Worm (Caenorhabditis elegans) whole organism, L3 larva: ENCODE measurements around the gene T23B7.3.

Experiments used
- ZK546.5 ChIP-seq: sonication (generic microtip); optimal IDR thresholded peaks from 2 replicates; lab custom pipeline; 2017; ENCODE audit warnings: missing biosample characterization, missing genetic modification characterization
- ama-1 ChIP-seq: fragments of 150-350 bp; optimal IDR thresholded peaks from 2 replicates; lab custom pipeline; 2018
- ceh-16 ChIP-seq: sonication (generic microtip); optimal IDR thresholded peaks from 2 replicates; lab custom pipeline; 2017; ENCODE audit warnings: missing biosample characterization, missing genetic modification characterization
- ceh-28 ChIP-seq: fragments of 150-350 bp; optimal IDR thresholded peaks from 2 replicates; lab custom pipeline; 2014; ENCODE audit warnings: missing biosample characterization, missing genetic modification reagents, missing genetic modification characterization
- ceh-82 ChIP-seq: fragments of 150-350 bp; optimal IDR thresholded peaks from 2 replicates; lab custom pipeline; 2014; ENCODE audit warnings: missing biosample characterization, missing genetic modification characterization
- ceh-9 ChIP-seq: sonication (generic microtip); optimal IDR thresholded peaks from 2 replicates; lab custom pipeline; 2018; ENCODE audit warnings: missing biosample characterization, missing genetic modification characterization
- daf-12 ChIP-seq: fragments of 150-350 bp; optimal IDR thresholded peaks from 2 replicates; lab custom pipeline; 2014; ENCODE audit warnings: missing biosample characterization, missing genetic modification reagents, missing genetic modification characterization
- egl-27 ChIP-seq: sonication (generic microtip); optimal IDR thresholded peaks from 4 replicates; lab custom pipeline; 2017; ENCODE audit warnings: missing biosample characterization, missing genetic modification reagents, missing genetic modification characterization
- egl-5 ChIP-seq: fragments of 150-350 bp; optimal IDR thresholded peaks from 2 replicates; lab custom pipeline; 2017; ENCODE audit warnings: missing biosample characterization, missing genetic modification reagents, missing genetic modification characterization, inconsistent platforms
- elt-1 ChIP-seq: fragments of 150-350 bp; optimal IDR thresholded peaks from 2 replicates; lab custom pipeline; 2014; ENCODE audit warnings: missing biosample characterization, missing genetic modification characterization
- elt-2 ChIP-seq: sonication (generic microtip); optimal IDR thresholded peaks from 2 replicates; lab custom pipeline; 2016; ENCODE audit warnings: missing genetic modification reagents, mild to moderate bottlenecking, missing genetic modification characterization, missing compliant biosample characterization
- elt-3 ChIP-seq, 3 experiments: fragments of 150-350 bp in 1 of 3; sonication (generic microtip) in 2 of 3; optimal IDR thresholded peaks; 2 replicates in 2 of 3; 4 replicates in 1 of 3; lab custom pipeline; 2014 to 2017; ENCODE audit warnings: missing biosample characterization in 3 of 3, missing genetic modification characterization in 3 of 3
- eor-1 ChIP-seq, 2 experiments: fragments of 150-350 bp; optimal IDR thresholded peaks; 2 replicates each; lab custom pipeline; 2014 to 2018; ENCODE audit warnings: missing biosample characterization in 2 of 2, missing genetic modification characterization in 2 of 2
- fkh-10 ChIP-seq: sonication (generic microtip); optimal IDR thresholded peaks from 2 replicates; lab custom pipeline; 2017; ENCODE audit warnings: missing biosample characterization, missing genetic modification reagents, missing genetic modification characterization
- fkh-2 ChIP-seq: fragments of 150-350 bp; optimal IDR thresholded peaks from 2 replicates; lab custom pipeline; 2014; ENCODE audit warnings: missing biosample characterization, missing genetic modification reagents, missing genetic modification characterization
- fos-1 ChIP-seq: fragments of 150-350 bp; optimal IDR thresholded peaks from 2 replicates; lab custom pipeline; 2014; ENCODE audit warnings: missing biosample characterization, missing genetic modification characterization
- jun-1 ChIP-seq: fragments of 150-350 bp; optimal IDR thresholded peaks from 2 replicates; lab custom pipeline; 2014; ENCODE audit warnings: missing biosample characterization, missing genetic modification reagents, missing genetic modification characterization
- lin-15B ChIP-seq: fragments of 150-350 bp; optimal IDR thresholded peaks from 2 replicates; lab custom pipeline; 2014; ENCODE audit warnings: missing biosample characterization, missing genetic modification characterization
- lin-39 ChIP-seq: fragments of 150-350 bp; optimal IDR thresholded peaks from 2 replicates; lab custom pipeline; 2018; ENCODE audit warnings: missing biosample characterization, missing genetic modification reagents, missing genetic modification characterization
- lsy-12 ChIP-seq: sonication (generic microtip); optimal IDR thresholded peaks from 2 replicates; lab custom pipeline; 2016; ENCODE audit warnings: mild to moderate bottlenecking, missing genetic modification characterization, missing compliant biosample characterization
- mdl-1 ChIP-seq: fragments of 150-350 bp; optimal IDR thresholded peaks from 2 replicates; lab custom pipeline; 2014; ENCODE audit warnings: missing biosample characterization, missing genetic modification characterization
- mml-1 ChIP-seq: fragments of 150-350 bp; sonication (generic microtip); optimal IDR thresholded peaks from 3 replicates; lab custom pipeline; 2014; ENCODE audit warnings: missing biosample characterization, missing genetic modification characterization
- nfya-1 ChIP-seq: sonication (generic microtip); optimal IDR thresholded peaks from 2 replicates; lab custom pipeline; 2017; ENCODE audit warnings: missing genetic modification characterization, mild to moderate bottlenecking, missing compliant biosample characterization, antibody characterized with exemption, moderate library complexity; ENCODE audit not compliant: insufficient read depth
- nhr-11 ChIP-seq: fragments of 150-350 bp; optimal IDR thresholded peaks from 2 replicates; lab custom pipeline; 2014; ENCODE audit warnings: missing biosample characterization, missing genetic modification characterization
- nhr-12 ChIP-seq: fragments of 150-350 bp; optimal IDR thresholded peaks from 2 replicates; lab custom pipeline; 2014; ENCODE audit warnings: missing biosample characterization, missing genetic modification characterization
- nhr-23 ChIP-seq: fragments of 150-350 bp; optimal IDR thresholded peaks from 2 replicates; lab custom pipeline; 2014; ENCODE audit warnings: missing biosample characterization, missing genetic modification reagents, missing genetic modification characterization
- nhr-237 ChIP-seq: fragments of 150-350 bp; optimal IDR thresholded peaks from 2 replicates; lab custom pipeline; 2014; ENCODE audit warnings: missing biosample characterization, missing genetic modification characterization
- nhr-25 ChIP-seq: sonication (generic microtip); optimal IDR thresholded peaks from 2 replicates; lab custom pipeline; 2017; ENCODE audit warnings: missing biosample characterization, missing genetic modification characterization
- nhr-28 ChIP-seq: fragments of 150-350 bp; optimal IDR thresholded peaks from 2 replicates; lab custom pipeline; 2014; ENCODE audit warnings: missing biosample characterization, missing genetic modification characterization
- nhr-67 ChIP-seq: fragments of 150-350 bp; optimal IDR thresholded peaks from 2 replicates; lab custom pipeline; 2014; ENCODE audit warnings: missing biosample characterization, missing genetic modification characterization
- nhr-76 ChIP-seq: fragments of 150-350 bp; sonication (generic microtip); optimal IDR thresholded peaks from 5 replicates; lab custom pipeline; 2014; ENCODE audit warnings: missing biosample characterization, missing genetic modification characterization
- nhr-77 ChIP-seq: fragments of 150-350 bp; optimal IDR thresholded peaks from 2 replicates; lab custom pipeline; 2014; ENCODE audit warnings: missing biosample characterization, missing genetic modification characterization
- pha-4 ChIP-seq: fragments of 150-350 bp; optimal IDR thresholded peaks from 2 replicates; lab custom pipeline; 2014; ENCODE audit warnings: missing biosample characterization, missing genetic modification reagents, missing genetic modification characterization
- pqm-1 ChIP-seq: fragments of 150-350 bp; optimal IDR thresholded peaks from 2 replicates; lab custom pipeline; 2017; ENCODE audit warnings: missing biosample characterization, missing genetic modification characterization, inconsistent platforms
- sea-2 ChIP-seq: fragments of 150-350 bp; sonication (generic microtip); optimal IDR thresholded peaks from 4 replicates; lab custom pipeline; 2014; ENCODE audit warnings: missing biosample characterization, missing genetic modification reagents, missing genetic modification characterization
- skn-1 ChIP-seq: fragments of 150-350 bp; optimal IDR thresholded peaks from 2 replicates; lab custom pipeline; 2014; ENCODE audit warnings: missing biosample characterization, missing genetic modification characterization
- tbx-2 ChIP-seq: sonication (generic microtip); optimal IDR thresholded peaks from 2 replicates; lab custom pipeline; 2016; ENCODE audit warnings: mild to moderate bottlenecking, missing genetic modification characterization, missing compliant biosample characterization
- unc-62 ChIP-seq: fragments of 150-350 bp; sonication (generic microtip); optimal IDR thresholded peaks from 4 replicates; lab custom pipeline; 2014; ENCODE audit warnings: missing biosample characterization, missing genetic modification reagents, missing genetic modification characterization
- zag-1 ChIP-seq: fragments of 150-350 bp; optimal IDR thresholded peaks from 2 replicates; lab custom pipeline; 2014; ENCODE audit warnings: missing biosample characterization, missing genetic modification characterization
- ztf-11 ChIP-seq: fragments of 150-350 bp; optimal IDR thresholded peaks from 2 replicates; lab custom pipeline; 2014; ENCODE audit warnings: missing biosample characterization, missing genetic modification characterization
- ztf-4 ChIP-seq: fragments of 150-350 bp; optimal IDR thresholded peaks from 2 replicates; lab custom pipeline; 2014; ENCODE audit warnings: missing biosample characterization, missing genetic modification characterization

T23B7.3 gene

DNA sequence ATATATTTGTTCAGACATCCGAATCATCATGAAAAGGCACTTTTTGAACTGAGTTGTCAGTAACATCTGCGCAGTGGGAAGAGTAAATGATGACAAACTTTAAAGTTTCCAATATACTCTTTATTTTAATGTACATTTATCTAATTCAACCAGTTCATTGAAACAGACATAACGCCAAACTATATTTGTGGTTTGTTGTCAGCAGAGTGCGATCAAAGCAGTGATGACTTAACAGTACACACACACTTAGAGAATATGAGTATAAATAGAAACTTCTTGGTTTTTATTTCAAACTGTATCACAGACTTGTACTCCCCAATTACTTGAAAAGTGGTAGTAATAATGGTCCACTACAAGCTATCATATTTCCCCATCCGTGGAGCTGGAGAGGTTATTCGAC lies 33.4 kb downstream of the T23B7.3 start, which contains the start of gene gst-8:
Gene gst-8, plus strand, starts transcription at position 301 of the 400 bp plus-strand sequence.
- TF ChIP-seq nhr-23 (no peak), elt-2 (tag; lab: Kevin White, UChicago) (peak; percentile 24)

DNA sequence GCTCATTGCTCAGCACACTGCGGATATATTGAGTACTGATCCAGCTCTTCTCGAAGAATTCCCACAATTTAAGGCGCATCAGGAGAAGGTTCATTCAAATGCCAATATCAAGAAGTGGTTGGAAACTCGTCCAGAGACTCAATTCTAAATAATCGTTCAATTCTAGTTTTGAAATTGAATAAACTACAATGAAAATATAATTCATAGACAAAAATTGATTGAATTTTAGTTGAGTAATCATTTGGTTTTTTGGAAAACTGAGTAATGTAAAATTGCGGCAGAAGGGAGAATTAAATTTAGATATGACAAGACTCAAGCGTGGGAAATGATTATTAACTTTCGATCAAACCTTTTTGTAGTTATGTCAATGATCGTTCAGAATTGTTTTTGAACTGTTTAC lies 34.4 kb downstream of the T23B7.3 start:
- TF ChIP-seq sea-2 (GFP tag; lab: Kevin White, UChicago), result no peak
- no peak for TF ChIP-seq lin-39 (tag; lab: Kevin White, UChicago)
- TF ChIP-seq fkh-10 (GFP tag; lab: Kevin White, UChicago), result no peak
- TF ChIP-seq lin-15B (tag; lab: Kevin White, UChicago), result no peak
- TF ChIP-seq jun-1 (tag; lab: Kevin White, UChicago), result no peak
- TF ChIP-seq elt-2 (tag; lab: Kevin White, UChicago), result no peak
- TF ChIP-seq nhr-23, result no peak
- TF ChIP-seq nhr-77 (tag; lab: Kevin White, UChicago), result no peak
- TF ChIP-seq nhr-25 (tag; lab: Kevin White, UChicago), result no peak
- no peak for TF ChIP-seq fkh-2 (tag; lab: Kevin White, UChicago)
- TF ChIP-seq ztf-4 (tag; lab: Kevin White, UChicago), result no peak
- no peak for TF ChIP-seq daf-12 (tag; lab: Kevin White, UChicago)
- no peak for TF ChIP-seq skn-1 (tag; lab: Kevin White, UChicago)
- no peak for TF ChIP-seq egl-5 (tag; lab: Kevin White, UChicago)
- TF ChIP-seq nhr-237 (tag; lab: Kevin White, UChicago), result no peak
- no peak for TF ChIP-seq ztf-11 (tag; lab: Kevin White, UChicago)
- TF ChIP-seq nfya-1, result no peak

DNA sequence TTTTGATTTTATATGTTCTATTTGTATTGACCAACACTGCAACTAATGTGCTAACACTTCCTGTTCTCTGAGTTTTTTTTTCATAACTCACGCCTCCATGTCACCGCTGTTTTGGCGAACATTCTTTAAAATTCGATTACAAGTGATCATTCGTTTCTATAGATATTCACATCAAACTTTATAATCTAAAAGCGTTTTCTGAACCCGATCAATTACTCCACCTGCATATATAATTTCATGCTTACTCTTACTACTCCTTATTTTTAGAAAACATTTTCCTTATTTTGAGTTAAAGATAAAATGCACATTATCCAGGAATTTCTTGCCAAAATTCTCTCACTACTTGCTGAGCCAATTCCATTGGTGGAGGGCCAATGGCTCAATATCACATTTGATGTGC lies 36.0 kb downstream of the T23B7.3 start, which contains the start of gene R05F9.7:
Gene R05F9.7, plus strand, starts transcription at position 301 of the 400 bp plus-strand sequence.
- TF ChIP-seq lin-39 (tag; lab: Kevin White, UChicago), result no peak
- TF ChIP-seq egl-5 (tag; lab: Kevin White, UChicago), result no peak
- TF ChIP-seq daf-12 (tag; lab: Kevin White, UChicago), result no peak
- TF ChIP-seq elt-2 (tag; lab: Kevin White, UChicago), result no peak
- TF ChIP-seq mdl-1 (tag; lab: Kevin White, UChicago), result no peak
- TF ChIP-seq skn-1 (tag; lab: Kevin White, UChicago), result no peak
- TF ChIP-seq nhr-23, result no peak
- no peak for TF ChIP-seq ceh-28 (tag; lab: Kevin White, UChicago)
- no peak for TF ChIP-seq jun-1 (tag; lab: Kevin White, UChicago)
- TF ChIP-seq pqm-1 (tag; lab: Kevin White, UChicago), result no peak
- no peak for TF ChIP-seq nhr-28
- TF ChIP-seq elt-1 (tag; lab: Kevin White, UChicago), result no peak

DNA sequence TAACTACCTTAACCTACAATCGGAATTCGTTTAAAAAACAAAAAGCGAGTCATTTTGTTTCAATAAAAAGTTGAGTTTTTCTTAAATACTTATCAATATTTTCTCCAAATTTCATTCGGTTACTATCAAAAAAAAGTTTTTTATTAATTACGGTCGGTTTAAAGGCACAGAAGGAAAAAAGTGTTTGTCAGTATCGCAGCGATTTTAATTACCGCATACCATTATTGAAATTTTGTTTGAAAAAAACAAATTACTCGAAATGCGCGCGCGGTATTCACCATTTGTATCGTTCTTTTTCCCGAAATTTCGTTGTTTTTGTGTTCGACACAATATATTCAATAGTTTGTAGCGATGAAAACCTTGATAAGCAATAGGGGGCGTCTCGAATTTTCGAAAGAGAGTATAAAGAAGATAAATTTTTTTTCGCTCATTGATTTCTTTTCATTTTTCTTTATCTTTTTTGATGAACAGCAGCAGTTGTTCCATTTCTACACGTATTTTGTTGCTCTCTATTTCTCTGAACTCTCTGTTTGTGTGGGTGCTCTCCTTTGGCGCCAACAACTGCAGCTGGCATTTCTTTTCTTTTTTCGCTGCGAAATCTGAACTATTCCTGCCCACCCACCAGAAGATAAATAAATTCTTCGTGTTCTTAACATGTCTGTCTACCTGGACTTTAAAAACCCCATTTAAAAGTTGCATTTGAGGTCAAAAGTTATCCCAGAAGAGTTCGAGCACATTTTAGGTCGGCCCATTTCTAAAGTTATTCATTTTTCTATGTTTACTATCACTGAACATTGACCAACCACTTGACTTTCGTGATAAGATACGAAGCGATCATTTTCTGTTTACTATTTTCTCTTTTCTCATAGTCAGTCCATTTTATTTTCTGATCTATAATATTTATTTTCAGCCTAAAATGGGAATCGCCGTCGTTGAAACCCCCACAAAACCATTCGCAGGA lies 38.8 kb downstream of the T23B7.3 start, which contains the start of gene pgm-1:
Gene pgm-1, plus strand, starts transcription at position 911 of the 961 bp plus-strand sequence.
- TF ChIP-seq nhr-11 (tag; lab: Kevin White, UChicago), result no peak
- no peak for TF ChIP-seq fkh-2 (tag; lab: Kevin White, UChicago)
- TF ChIP-seq pqm-1 (tag; lab: Kevin White, UChicago), result no peak
- no peak for TF ChIP-seq lsy-12 (tag; lab: Kevin White, UChicago)
- no peak for TF ChIP-seq egl-5 (tag; lab: Kevin White, UChicago)
- no peak for TF ChIP-seq ceh-82 (tag; lab: Kevin White, UChicago)
- TF ChIP-seq lin-39 (tag; lab: Kevin White, UChicago), result peak; percentile 2
- no peak for TF ChIP-seq mml-1 (tag; lab: Kevin White, UChicago)
- TF ChIP-seq nhr-12, result no peak
- peak; percentile 36 for TF ChIP-seq ceh-28 (tag; lab: Kevin White, UChicago)
- no peak for TF ChIP-seq ztf-11 (tag; lab: Kevin White, UChicago)
- no peak for TF ChIP-seq elt-3 (tag; optimal IDR thresholded peaks at IDR 0.05; lab: Kevin White, UChicago)
- TF ChIP-seq ceh-16 (tag; lab: Kevin White, UChicago), result no peak
- no peak for TF ChIP-seq lin-15B (tag; lab: Kevin White, UChicago)
- no peak for TF ChIP-seq nhr-28
- no peak for TF ChIP-seq nhr-67 (tag; lab: Kevin White, UChicago)
- TF ChIP-seq daf-12 (tag; lab: Kevin White, UChicago), result no peak
- no peak for TF ChIP-seq nhr-23
- TF ChIP-seq nhr-25 (tag; lab: Kevin White, UChicago), result no peak
- TF ChIP-seq eor-1 (tag; optimal IDR thresholded peaks at IDR 0.05; lab: Kevin White, UChicago), result no peak
- TF ChIP-seq ceh-9 (tag; lab: Kevin White, UChicago), result no peak
- TF ChIP-seq tbx-2 (tag; lab: Kevin White, UChicago), result no peak
- TF ChIP-seq ama-1 (lab: Kevin White, UChicago), result peak; percentile 16
- no peak for TF ChIP-seq jun-1 (tag; lab: Kevin White, UChicago)
- TF ChIP-seq nhr-76 (tag; lab: Kevin White, UChicago), result no peak
- peak; percentile 80 for TF ChIP-seq pha-4 (tag; lab: Kevin White, UChicago)
- peak; percentile 36 for TF ChIP-seq nfya-1
- no peak for TF ChIP-seq zag-1 (tag; lab: Kevin White, UChicago)
- peak; percentile 84 for TF ChIP-seq elt-2 (tag; lab: Kevin White, UChicago)
- TF ChIP-seq unc-62 (GFP tag; lab: Kevin White, UChicago), result no peak
- TF ChIP-seq nhr-237 (tag; lab: Kevin White, UChicago), result no peak
- no peak for TF ChIP-seq fos-1 (tag; lab: Kevin White, UChicago)
- TF ChIP-seq sea-2 (GFP tag; lab: Kevin White, UChicago), result no peak
- TF ChIP-seq skn-1 (tag; lab: Kevin White, UChicago), result no peak
- no peak for TF ChIP-seq egl-27 (tag; lab: Kevin White, UChicago)
- no peak for TF ChIP-seq ZK546.5 (tag; lab: Kevin White, UChicago)
- no peak for TF ChIP-seq elt-1 (tag; lab: Kevin White, UChicago)
